Worm (Caenorhabditis elegans) whole organism, late embryonic: Measurements from ENCODE around the gene srgp-1.

ENCODE experiments used
- C08G9.2 ChIP-seq: sonication (generic microtip); optimal IDR thresholded peaks from 2 replicates; lab custom pipeline; 2016; ENCODE audit warnings: mild to moderate bottlenecking, missing genetic modification characterization, moderate library complexity, missing compliant biosample characterization
- C38D4.7 ChIP-seq: fragments of 200-800 bp; sonication (Bioruptor generic); optimal IDR thresholded peaks from 2 replicates; lab custom pipeline; 2018; ENCODE audit warnings: mild to moderate bottlenecking, missing genetic modification characterization, moderate library complexity, missing compliant biosample characterization
- K02D7.2 ChIP-seq: sonication (generic microtip); optimal IDR thresholded peaks from 2 replicates; lab custom pipeline; 2017; ENCODE audit warnings: mild to moderate bottlenecking, missing genetic modification characterization, missing compliant biosample characterization
- T23F11.4 ChIP-seq: fragments of 200-800 bp; sonication (Bioruptor generic); optimal IDR thresholded peaks from 2 replicates; lab custom pipeline; 2018; ENCODE audit warnings: mild to moderate bottlenecking, missing genetic modification characterization, missing compliant biosample characterization
- ama-1 ChIP-seq: fragments of 150-350 bp; optimal IDR thresholded peaks from 2 replicates; lab custom pipeline; 2014
- ceh-14 ChIP-seq: sonication (generic microtip); optimal IDR thresholded peaks from 2 replicates; lab custom pipeline; 2016; ENCODE audit warnings: missing genotype, missing genetic modification characterization, missing compliant biosample characterization
- ceh-19 ChIP-seq: fragments of 200-800 bp; sonication (Bioruptor generic); optimal IDR thresholded peaks from 2 replicates; lab custom pipeline; 2018; ENCODE audit warnings: mild to moderate bottlenecking, missing genetic modification characterization, missing compliant biosample characterization
- ceh-2 ChIP-seq: sonication (generic microtip); optimal IDR thresholded peaks from 2 replicates; lab custom pipeline; 2016; ENCODE audit warnings: missing genotype, missing genetic modification characterization, missing compliant biosample characterization
- ceh-22 ChIP-seq: sonication (generic microtip); optimal IDR thresholded peaks from 2 replicates; lab custom pipeline; 2017; ENCODE audit warnings: missing biosample characterization, missing genetic modification characterization
- ceh-24 ChIP-seq: sonication (generic microtip); optimal IDR thresholded peaks from 2 replicates; lab custom pipeline; 2016; ENCODE audit warnings: mild to moderate bottlenecking, missing genetic modification characterization, missing compliant biosample characterization
- ceh-30 ChIP-seq: fragments of 150-350 bp; optimal IDR thresholded peaks from 2 replicates; lab custom pipeline; 2014; ENCODE audit warnings: missing biosample characterization, missing genetic modification characterization
- ceh-31 ChIP-seq: sonication (generic microtip); optimal IDR thresholded peaks from 2 replicates; lab custom pipeline; 2016; ENCODE audit warnings: missing genetic modification characterization, missing compliant biosample characterization
- ceh-34 ChIP-seq: sonication (generic microtip); optimal IDR thresholded peaks from 2 replicates; lab custom pipeline; 2016; ENCODE audit warnings: mild to moderate bottlenecking, missing genetic modification characterization, missing compliant biosample characterization
- ceh-45 ChIP-seq: fragments of 200-800 bp; sonication (Bioruptor generic); IDR thresholded peaks from 2 replicates; pipeline ENCODE4 v1.3.6; 2022; ENCODE audit warnings: missing genetic modification reagents, missing genetic modification characterization, missing compliant biosample characterization
- ceh-48 ChIP-seq: sonication (generic microtip); optimal IDR thresholded peaks from 2 replicates; lab custom pipeline; 2016; ENCODE audit warnings: missing genetic modification characterization, inconsistent platforms, missing compliant biosample characterization
- ceh-6 ChIP-seq: fragments of 200-800 bp; sonication (Bioruptor generic); optimal IDR thresholded peaks from 2 replicates; lab custom pipeline; 2018; ENCODE audit warnings: mild to moderate bottlenecking, missing genetic modification characterization, missing compliant biosample characterization
- ceh-9 ChIP-seq: sonication (generic microtip); optimal IDR thresholded peaks from 2 replicates; lab custom pipeline; 2016; ENCODE audit warnings: mild to moderate bottlenecking, missing genetic modification characterization, inconsistent platforms, missing compliant biosample characterization
- che-1 ChIP-seq: sonication (generic microtip); optimal IDR thresholded peaks from 2 replicates; lab custom pipeline; 2016; ENCODE audit warnings: mild to moderate bottlenecking, missing genetic modification characterization, missing compliant biosample characterization
- dmd-4 ChIP-seq: sonication (generic microtip); optimal IDR thresholded peaks from 2 replicates; lab custom pipeline; 2016; ENCODE audit warnings: borderline replicate concordance, missing genetic modification characterization, missing compliant biosample characterization
- dve-1 ChIP-seq: sonication (generic microtip); optimal IDR thresholded peaks from 2 replicates; lab custom pipeline; 2017; ENCODE audit warnings: antibody characterized with exemption, mild to moderate bottlenecking, missing genetic modification characterization, missing compliant biosample characterization
- elt-2 ChIP-seq: sonication (generic microtip); optimal IDR thresholded peaks from 2 replicates; lab custom pipeline; 2016; ENCODE audit warnings: missing genetic modification reagents, missing genetic modification characterization, missing compliant biosample characterization
- elt-4 ChIP-seq: sonication (generic microtip); optimal IDR thresholded peaks from 2 replicates; lab custom pipeline; 2016; ENCODE audit warnings: missing genetic modification characterization, missing compliant biosample characterization
- ets-4 ChIP-seq: sonication (generic microtip); optimal IDR thresholded peaks from 2 replicates; lab custom pipeline; 2016; ENCODE audit warnings: missing genetic modification characterization, missing compliant biosample characterization
- eyg-1 ChIP-seq: sonication (generic microtip); optimal IDR thresholded peaks from 2 replicates; lab custom pipeline; 2016; ENCODE audit warnings: missing genotype, missing genetic modification characterization, missing compliant biosample characterization
- fax-1 ChIP-seq: sonication (generic microtip); optimal IDR thresholded peaks from 2 replicates; lab custom pipeline; 2016; ENCODE audit warnings: missing genotype, missing genetic modification characterization, missing compliant biosample characterization
- fkh-10 ChIP-seq: fragments of 150-350 bp; optimal IDR thresholded peaks from 2 replicates; lab custom pipeline; 2014; ENCODE audit warnings: missing biosample characterization, missing genetic modification reagents, missing genetic modification characterization
- fkh-6 ChIP-seq: sonication (generic microtip); optimal IDR thresholded peaks from 2 replicates; lab custom pipeline; 2016; ENCODE audit warnings: missing genetic modification characterization, missing compliant biosample characterization
- hlh-13 ChIP-seq: fragments of 200-800 bp; sonication (Bioruptor generic); optimal IDR thresholded peaks from 2 replicates; lab custom pipeline; 2018; ENCODE audit warnings: mild to moderate bottlenecking, missing genetic modification characterization, missing compliant biosample characterization
- hlh-6 ChIP-seq: sonication (generic microtip); optimal IDR thresholded peaks from 2 replicates; lab custom pipeline; 2016; ENCODE audit warnings: missing genotype, missing genetic modification characterization, missing compliant biosample characterization
- lim-6 ChIP-seq: sonication (generic microtip); optimal IDR thresholded peaks from 2 replicates; lab custom pipeline; 2016; ENCODE audit warnings: missing genetic modification characterization, missing compliant biosample characterization
- madf-2 ChIP-seq: sonication (generic microtip); optimal IDR thresholded peaks from 2 replicates; lab custom pipeline; 2017; ENCODE audit warnings: missing genetic modification characterization, missing compliant biosample characterization
- mec-3 ChIP-seq: sonication (generic microtip); optimal IDR thresholded peaks from 2 replicates; lab custom pipeline; 2016; ENCODE audit warnings: borderline replicate concordance, missing genetic modification characterization, missing compliant biosample characterization
- nfya-1 ChIP-seq: sonication (generic microtip); optimal IDR thresholded peaks from 2 replicates; lab custom pipeline; 2017; ENCODE audit warnings: missing genetic modification characterization, mild to moderate bottlenecking, missing compliant biosample characterization, antibody characterized with exemption, moderate library complexity
- nhr-232 ChIP-seq: sonication (generic microtip); optimal IDR thresholded peaks from 2 replicates; lab custom pipeline; 2016; ENCODE audit warnings: missing genetic modification characterization, missing compliant biosample characterization
- npax-4 ChIP-seq: sonication (generic microtip); optimal IDR thresholded peaks from 2 replicates; lab custom pipeline; 2016; ENCODE audit warnings: missing genetic modification characterization, missing compliant biosample characterization
- odd-2 ChIP-seq: sonication (generic microtip); optimal IDR thresholded peaks from 2 replicates; lab custom pipeline; 2017; ENCODE audit warnings: antibody characterized with exemption, mild to moderate bottlenecking, missing genetic modification characterization, missing compliant biosample characterization
- pax-1 ChIP-seq: fragments of 150-350 bp; optimal IDR thresholded peaks from 2 replicates; lab custom pipeline; 2014; ENCODE audit warnings: missing biosample characterization, missing genetic modification characterization
- pros-1 ChIP-seq: fragments of 150-350 bp; optimal IDR thresholded peaks from 2 replicates; lab custom pipeline; 2014; ENCODE audit warnings: missing biosample characterization, missing genetic modification reagents, missing genetic modification characterization
- ref-2 ChIP-seq: sonication (generic microtip); optimal IDR thresholded peaks from 2 replicates; lab custom pipeline; 2016; ENCODE audit warnings: missing genetic modification characterization, missing compliant biosample characterization
- rnt-1 ChIP-seq: sonication (generic microtip); optimal IDR thresholded peaks from 2 replicates; lab custom pipeline; 2016; ENCODE audit warnings: missing genetic modification characterization, missing compliant biosample characterization
- sdc-2 ChIP-seq: sonication (generic microtip); optimal IDR thresholded peaks from 2 replicates; lab custom pipeline; 2016; ENCODE audit warnings: missing genotype, missing genetic modification characterization, missing compliant biosample characterization
- sox-2 ChIP-seq: fragments of 200-800 bp; sonication (Bioruptor generic); IDR thresholded peaks from 2 replicates; pipeline ENCODE4 v1.3.6; 2022; ENCODE audit warnings: missing genetic modification reagents, missing genetic modification characterization, missing compliant biosample characterization
- syd-9 ChIP-seq: sonication (generic microtip); optimal IDR thresholded peaks from 2 replicates; lab custom pipeline; 2016; ENCODE audit warnings: mild to moderate bottlenecking, missing genetic modification characterization, moderate library complexity, missing compliant biosample characterization
- tbx-2 ChIP-seq: sonication (generic microtip); optimal IDR thresholded peaks from 2 replicates; lab custom pipeline; 2016; ENCODE audit warnings: missing genetic modification characterization, missing compliant biosample characterization
- tbx-7 ChIP-seq: sonication (generic microtip); optimal IDR thresholded peaks from 2 replicates; lab custom pipeline; 2016; ENCODE audit warnings: missing genotype, missing genetic modification characterization, missing compliant biosample characterization
- unc-55 ChIP-seq: sonication (generic microtip); optimal IDR thresholded peaks from 2 replicates; lab custom pipeline; 2017; ENCODE audit warnings: missing biosample characterization, missing genetic modification reagents, missing genetic modification characterization
- unc-86 ChIP-seq: sonication (generic microtip); optimal IDR thresholded peaks from 2 replicates; lab custom pipeline; 2016; ENCODE audit warnings: missing genetic modification characterization, missing compliant biosample characterization
- ztf-16 ChIP-seq: sonication (generic microtip); optimal IDR thresholded peaks from 2 replicates; lab custom pipeline; 2017; ENCODE audit warnings: missing genetic modification characterization, missing compliant biosample characterization

srgp-1 gene

ce11 chrIV:11570200-11570599, at the start of gene srgp-1:
TSS of gene srgp-1 (plus strand) at chrIV:11570500.
- no peak for TF ChIP-seq ceh-48 (tag; lab: Kevin White, UChicago)
- no peak for TF ChIP-seq T23F11.4 (GFP tag; lab: Kevin White, UChicago)
- TF ChIP-seq ceh-2 = no peak
- TF ChIP-seq fax-1 = no peak
- TF ChIP-seq C08G9.2 (tag; lab: Kevin White, UChicago) = no peak
- no peak for TF ChIP-seq ceh-19 (GFP tag; lab: Kevin White, UChicago)
- TF ChIP-seq odd-2 (tag; lab: Kevin White, UChicago) = no peak
- no peak for TF ChIP-seq tbx-2 (tag; lab: Kevin White, UChicago)
- no peak for TF ChIP-seq ceh-34 (tag; lab: Kevin White, UChicago)
- TF ChIP-seq ceh-31 (tag; lab: Kevin White, UChicago) = no peak
- no peak for TF ChIP-seq sdc-2 (tag; lab: Kevin White, UChicago)
- TF ChIP-seq ceh-6 = no peak

ce11 chrIV:11520960-11521359, 49.3 kb upstream of the srgp-1 start, which contains the start of the genes M04B2.4 and gfl-1:
TSS of gene M04B2.4 (minus strand) at chrIV:11521031.
TSS of gene gfl-1 (plus strand) at chrIV:11521290.
- no peak for TF ChIP-seq npax-4 (tag; lab: Kevin White, UChicago)
- no peak for TF ChIP-seq che-1 (tag; lab: Kevin White, UChicago)
- TF ChIP-seq elt-2 (tag; lab: Kevin White, UChicago) = peak; percentile 36
- peak; percentile 7 for TF ChIP-seq nfya-1 (tag; lab: Kevin White, UChicago)

- TF ChIP-seq ceh-24 (tag; lab: Kevin White, UChicago) = no peak
- no peak for TF ChIP-seq tbx-7
- TF ChIP-seq ceh-22 (tag; lab: Kevin White, UChicago) = no peak
- TF ChIP-seq tbx-2 (tag; lab: Kevin White, UChicago) = no peak
- no peak for TF ChIP-seq rnt-1
- no peak for TF ChIP-seq mec-3
- TF ChIP-seq ceh-14 (tag; lab: Kevin White, UChicago) = no peak
- no peak for TF ChIP-seq ceh-19 (GFP tag; lab: Kevin White, UChicago)
- TF ChIP-seq nfya-1 (tag; lab: Kevin White, UChicago) = peak; percentile 49
- no peak for TF ChIP-seq ceh-30
- TF ChIP-seq ceh-9 (tag; lab: Kevin White, UChicago) = no peak
- TF ChIP-seq ets-4 (tag; lab: Kevin White, UChicago) = no peak
- TF ChIP-seq eyg-1 = no peak
- peak; percentile 6 for TF ChIP-seq ref-2
- TF ChIP-seq C38D4.7 = no peak
- TF ChIP-seq nhr-232 (tag; lab: Kevin White, UChicago) = no peak
- no peak for TF ChIP-seq hlh-13 (GFP tag; lab: Kevin White, UChicago)
- no peak for TF ChIP-seq odd-2 (tag; lab: Kevin White, UChicago)
- TF ChIP-seq ceh-6 = no peak
- no peak for TF ChIP-seq sdc-2 (tag; lab: Kevin White, UChicago)
- no peak for TF ChIP-seq elt-4
- no peak for TF ChIP-seq K02D7.2
- no peak for TF ChIP-seq unc-86 (tag; lab: Kevin White, UChicago)
- TF ChIP-seq ceh-31 (tag; lab: Kevin White, UChicago) = peak; percentile 22
- no peak for TF ChIP-seq fkh-6 (tag; lab: Kevin White, UChicago)
- TF ChIP-seq madf-2 = peak; percentile 99
- TF ChIP-seq hlh-6 (tag; lab: Kevin White, UChicago) = no peak
- no peak for TF ChIP-seq sox-2 (GFP tag; lab: Robert Waterston, UW)
- TF ChIP-seq fkh-10 (GFP tag; lab: Kevin White, UChicago) = no peak
- TF ChIP-seq syd-9 (tag; lab: Kevin White, UChicago) = no peak
- no peak for TF ChIP-seq pros-1 (tag; lab: Kevin White, UChicago)
- TF ChIP-seq dve-1 (tag; lab: Kevin White, UChicago) = peak; percentile 21
- no peak for TF ChIP-seq ztf-16 (tag; lab: Kevin White, UChicago)
- TF ChIP-seq pax-1 (tag; lab: Kevin White, UChicago) = no peak
- TF ChIP-seq ama-1 (lab: Kevin White, UChicago) = no peak
- no peak for TF ChIP-seq ceh-45 (GFP tag; lab: Robert Waterston, UW)
- TF ChIP-seq unc-55 (GFP tag; lab: Kevin White, UChicago) = peak; percentile 24
- TF ChIP-seq npax-4 (tag; lab: Kevin White, UChicago) = no peak
- no peak for TF ChIP-seq dmd-4 (tag; lab: Kevin White, UChicago)
- TF ChIP-seq lim-6 (tag; lab: Kevin White, UChicago) = no peak
These were observed 47.9 kb upstream of the srgp-1 start for ce11 chrIV:11522225-11522952.
